Fruit fly (Drosophila melanogaster) Kc167 (cell line): ENCODE results near the gene CG17816.

Experiments
- h ChIP-seq: fragments of >200 bp; optimal IDR thresholded peaks from 3 replicates; lab custom pipeline; 2018; ENCODE audit warnings: missing external identifiers
- ttk ChIP-seq: sonication (Bioruptor generic); optimal IDR thresholded peaks from 2 replicates; lab custom pipeline; 2017; ENCODE audit warnings: missing external identifiers

DNA sequence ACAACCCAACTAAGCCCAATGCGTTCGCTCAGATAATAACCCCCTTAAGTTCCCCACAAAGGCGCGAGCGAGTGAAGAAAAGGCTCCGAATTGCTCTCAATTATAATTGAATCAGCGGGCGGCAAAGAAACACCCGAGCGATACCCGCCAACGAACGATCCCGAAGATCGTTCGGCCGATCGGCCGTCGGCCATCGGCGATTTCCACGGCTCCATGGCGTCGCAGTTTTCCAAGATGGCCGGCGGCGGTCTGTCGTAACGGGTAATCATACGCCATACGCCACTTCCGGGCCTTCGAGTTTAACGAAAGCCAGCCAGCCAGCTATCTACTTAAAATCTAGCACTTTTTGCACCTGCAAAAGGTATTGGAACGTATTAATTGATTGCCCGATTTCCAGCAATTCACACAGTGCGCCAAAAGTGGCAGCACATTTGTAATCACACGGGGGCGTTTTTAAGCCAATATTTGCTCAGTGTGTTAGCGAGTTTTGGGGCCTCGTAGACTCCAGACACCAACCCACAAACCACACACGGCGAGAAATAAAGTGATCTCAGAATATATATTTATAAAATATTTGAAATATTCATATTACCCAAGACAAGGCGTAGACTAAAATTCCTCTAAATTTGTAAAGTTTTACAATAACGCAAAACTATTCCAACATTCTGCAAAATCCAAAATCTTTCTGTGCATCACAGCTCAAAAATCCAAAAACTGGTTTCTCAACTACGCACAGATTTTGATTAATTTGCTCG lies 5.9 kb upstream of the CG17816 start:
- no peak for TF ChIP-seq ttk (lab: Kevin White, UChicago)
- no peak for TF ChIP-seq h (lab: Kevin White, UChicago)
